Worm (Caenorhabditis elegans) whole organism, young adult: Measurements from ENCODE around the gene C14F11.4.

Experiments used
- C06A6.2 ChIP-seq: fragments of 200-800 bp; sonication (Bioruptor generic); conservative IDR thresholded peaks from 2 replicates; pipeline ENCODE4 v1.3.6; 2022; ENCODE audit warnings: missing genetic modification characterization, missing compliant biosample characterization
- D2030.7 ChIP-seq: fragments of 200-800 bp; sonication (Bioruptor generic); IDR thresholded peaks from 2 replicates; pipeline ENCODE4 v1.3.6; 2022; ENCODE audit warnings: missing genetic modification reagents, missing genetic modification characterization, missing compliant biosample characterization
- F33H1.4 ChIP-seq: fragments of 200-800 bp; sonication (Bioruptor generic); IDR thresholded peaks from 2 replicates; pipeline ENCODE4 v1.3.6; 2022; ENCODE audit warnings: missing genetic modification reagents, missing genetic modification characterization, missing compliant biosample characterization
- F52B5.7 ChIP-seq: sonication (generic microtip); optimal IDR thresholded peaks from 2 replicates; lab custom pipeline; 2016; ENCODE audit warnings: mild to moderate bottlenecking, missing genetic modification characterization, missing compliant biosample characterization
- K11D2.4 ChIP-seq: fragments of 200-800 bp; sonication (Bioruptor generic); IDR thresholded peaks from 2 replicates; pipeline ENCODE4 v1.3.6; 2022; ENCODE audit warnings: missing genetic modification reagents, missing genetic modification characterization, missing compliant biosample characterization
- T26A5.8 ChIP-seq: sonication (generic microtip); optimal IDR thresholded peaks from 2 replicates; lab custom pipeline; 2016; ENCODE audit warnings: missing genetic modification characterization, missing compliant biosample characterization
- Y79H2A.3 ChIP-seq: fragments of 200-800 bp; sonication (Bioruptor generic); conservative IDR thresholded peaks from 2 replicates; pipeline ENCODE4 v1.3.6; 2022; ENCODE audit warnings: missing genetic modification reagents, missing genetic modification characterization, missing compliant biosample characterization
- ZK185.1 ChIP-seq: sonication (generic microtip); optimal IDR thresholded peaks from 2 replicates; lab custom pipeline; 2016; ENCODE audit warnings: mild to moderate bottlenecking, missing genetic modification characterization, missing compliant biosample characterization; ENCODE audit not compliant: poor library complexity, severe bottlenecking
- ama-1 ChIP-seq, 3 experiments: fragments of 150-350 bp in 1 of 3; sonication (generic microtip) in 2 of 3; optimal IDR thresholded peaks; 2 replicates each; lab custom pipeline; 2014 to 2018; ENCODE audit warnings: missing biosample characterization in 2 of 3, missing genetic modification characterization in 2 of 3, missing genetic modification reagents in 2 of 3
- bed-1 ChIP-seq: fragments of 200-800 bp; sonication (Bioruptor generic); IDR thresholded peaks from 2 replicates; pipeline ENCODE4 v1.3.6; 2022; ENCODE audit warnings: missing genetic modification reagents, missing genetic modification characterization, missing compliant biosample characterization
- cebp-1 ChIP-seq, 2 experiments: fragments of 200-800 bp in 1 of 2; sonication (Bioruptor generic) in 1 of 2; sonication (generic microtip) in 1 of 2; IDR thresholded peaks in 1 of 2; optimal IDR thresholded peaks in 1 of 2; 2 replicates each; pipeline versions ENCODE4 v1.3.6 to Lab custom; 2017 to 2022; ENCODE audit warnings: missing compliant biosample characterization in 2 of 2, missing genetic modification characterization in 2 of 2, mild to moderate bottlenecking in 1 of 2, missing genetic modification reagents in 1 of 2, moderate library complexity in 1 of 2
- cebp-2 ChIP-seq: fragments of 200-800 bp; sonication (Bioruptor generic); IDR thresholded peaks from 2 replicates; pipeline ENCODE4 v1.3.6; 2022; ENCODE audit warnings: missing genetic modification characterization, missing compliant biosample characterization
- ceh-58 ChIP-seq: fragments of 200-800 bp; sonication (Bioruptor generic); IDR thresholded peaks from 2 replicates; pipeline ENCODE4 v1.3.6; 2022; ENCODE audit warnings: missing genetic modification characterization, missing compliant biosample characterization
- chd-7 ChIP-seq: sonication (generic microtip); optimal IDR thresholded peaks from 2 replicates; lab custom pipeline; 2016; ENCODE audit warnings: mild to moderate bottlenecking, missing genetic modification characterization, moderate library complexity, missing compliant biosample characterization
- dox-1 ChIP-seq: fragments of 200-800 bp; sonication (Bioruptor generic); IDR thresholded peaks from 2 replicates; pipeline ENCODE4 v1.3.6; 2022; ENCODE audit warnings: missing genetic modification reagents, missing genetic modification characterization, missing compliant biosample characterization
- dpl-1 ChIP-seq: fragments of 150-350 bp; optimal IDR thresholded peaks from 2 replicates; lab custom pipeline; 2014; ENCODE audit warnings: missing biosample characterization, missing genetic modification reagents, missing genetic modification characterization
- efl-1 ChIP-seq: fragments of 150-350 bp; optimal IDR thresholded peaks from 2 replicates; lab custom pipeline; 2014; ENCODE audit warnings: missing biosample characterization, missing genetic modification reagents, missing genetic modification characterization
- egl-44 ChIP-seq: fragments of 200-800 bp; sonication (Bioruptor generic); IDR thresholded peaks from 2 replicates; pipeline ENCODE4 v1.3.6; 2022; ENCODE audit warnings: missing genetic modification reagents, missing genetic modification characterization, missing compliant biosample characterization
- gei-17 ChIP-seq: fragments of 200-800 bp; sonication (Bioruptor generic); optimal IDR thresholded peaks from 2 replicates; lab custom pipeline; 2018; ENCODE audit warnings: mild to moderate bottlenecking, missing genetic modification characterization, missing compliant biosample characterization
- hmg-1.2 ChIP-seq: fragments of 200-800 bp; sonication (Bioruptor generic); IDR thresholded peaks from 2 replicates; pipeline ENCODE4 v1.3.6; 2022; ENCODE audit warnings: missing genetic modification reagents, missing genetic modification characterization, missing compliant biosample characterization
- lag-1 ChIP-seq: fragments of 200-800 bp; sonication (Bioruptor generic); IDR thresholded peaks from 2 replicates; pipeline ENCODE4 v1.3.6; 2022; ENCODE audit warnings: missing genetic modification reagents, missing genetic modification characterization, missing compliant biosample characterization
- let-607 ChIP-seq, 2 experiments: fragments of 200-800 bp in 1 of 2; sonication (Bioruptor generic) in 1 of 2; sonication (generic microtip) in 1 of 2; optimal IDR thresholded peaks; 2 replicates each; lab custom pipeline; 2016 to 2018; ENCODE audit warnings: mild to moderate bottlenecking in 2 of 2, missing compliant biosample characterization in 2 of 2, missing genetic modification characterization in 2 of 2, moderate library complexity in 2 of 2, missing genotype in 1 of 2
- lin-26 ChIP-seq: fragments of 200-800 bp; sonication (Bioruptor generic); IDR thresholded peaks from 2 replicates; pipeline ENCODE4 v1.3.6; 2022; ENCODE audit warnings: missing genetic modification reagents, missing genetic modification characterization, missing compliant biosample characterization
- lin-54 ChIP-seq: fragments of 200-800 bp; sonication (Bioruptor generic); optimal IDR thresholded peaks from 2 replicates; lab custom pipeline; 2018; ENCODE audit warnings: mild to moderate bottlenecking, missing genetic modification characterization, missing compliant biosample characterization
- lsy-27 ChIP-seq: sonication (generic microtip); optimal IDR thresholded peaks from 2 replicates; lab custom pipeline; 2017; ENCODE audit warnings: missing genetic modification characterization, mild to moderate bottlenecking, missing compliant biosample characterization, antibody characterized with exemption, missing genotype, borderline replicate concordance; ENCODE audit not compliant: insufficient read depth
- madf-10 ChIP-seq: sonication (generic microtip); optimal IDR thresholded peaks from 2 replicates; lab custom pipeline; 2016; ENCODE audit warnings: mild to moderate bottlenecking, missing genetic modification characterization, missing compliant biosample characterization
- madf-6 ChIP-seq: fragments of 200-800 bp; sonication (Bioruptor generic); IDR thresholded peaks from 2 replicates; pipeline ENCODE4 v1.3.6; 2022; ENCODE audit warnings: missing genetic modification reagents, missing genetic modification characterization, missing compliant biosample characterization
- mcd-1 ChIP-seq: fragments of 200-800 bp; sonication (Bioruptor generic); IDR thresholded peaks from 2 replicates; pipeline ENCODE4 v1.3.6; 2022; ENCODE audit warnings: missing genetic modification reagents, missing genetic modification characterization, missing compliant biosample characterization
- nhr-179 ChIP-seq: sonication (generic microtip); optimal IDR thresholded peaks from 2 replicates; lab custom pipeline; 2016; ENCODE audit warnings: mild to moderate bottlenecking, missing genetic modification characterization, missing compliant biosample characterization
- nhr-80 ChIP-seq: sonication (generic microtip); optimal IDR thresholded peaks from 2 replicates; lab custom pipeline; 2016; ENCODE audit warnings: missing genetic modification characterization, missing compliant biosample characterization
- rec-8 ChIP-seq, 2 experiments: sonication (generic microtip); optimal IDR thresholded peaks; 2 replicates each; lab custom pipeline; 2016; ENCODE audit warnings: mild to moderate bottlenecking in 2 of 2, missing genetic modification characterization in 2 of 2, missing genetic modification reagents in 2 of 2, missing genotype in 2 of 2, missing biosample characterization in 1 of 2, missing compliant biosample characterization in 1 of 2, moderate library complexity in 1 of 2
- rpc-1 ChIP-seq, 2 experiments: fragments of 150-350 bp in 1 of 2; sonication (generic microtip) in 1 of 2; optimal IDR thresholded peaks; 2 replicates each; lab custom pipeline; 2014 to 2018; ENCODE audit warnings: missing biosample characterization in 1 of 2, missing genetic modification characterization in 1 of 2, missing genetic modification reagents in 1 of 2, missing genotype in 1 of 2
- snpc-4 ChIP-seq, 5 experiments: fragments of 150-350 bp in 1 of 5; sonication (generic microtip) in 4 of 5; optimal IDR thresholded peaks; 2 replicates each; lab custom pipeline; 2014 to 2018; ENCODE audit warnings: missing genetic modification characterization in 5 of 5, missing biosample characterization in 3 of 5, antibody characterized with exemption in 2 of 5, mild to moderate bottlenecking in 2 of 5, missing compliant biosample characterization in 2 of 5, missing genotype in 2 of 5, moderate library complexity in 2 of 5, missing genetic modification reagents in 1 of 5
- sptf-2 ChIP-seq: fragments of 200-800 bp; sonication (Bioruptor generic); optimal IDR thresholded peaks from 2 replicates; lab custom pipeline; 2018; ENCODE audit warnings: mild to moderate bottlenecking, missing genetic modification characterization, missing compliant biosample characterization
- unc-62 ChIP-seq: fragments of 150-350 bp; optimal IDR thresholded peaks from 2 replicates; lab custom pipeline; 2014; ENCODE audit warnings: missing biosample characterization, missing genetic modification reagents, missing genetic modification characterization
- xnd-1 ChIP-seq: sonication (generic microtip); optimal IDR thresholded peaks from 2 replicates; lab custom pipeline; 2016; ENCODE audit warnings: missing genotype, missing genetic modification reagents, missing genetic modification characterization, missing compliant biosample characterization
- zim-3 ChIP-seq: sonication (generic microtip); optimal IDR thresholded peaks from 2 replicates; lab custom pipeline; 2017; ENCODE audit warnings: mild to moderate bottlenecking, missing genetic modification characterization, moderate library complexity, missing compliant biosample characterization
- ztf-22 ChIP-seq: fragments of 200-800 bp; sonication (Bioruptor generic); optimal IDR thresholded peaks from 2 replicates; lab custom pipeline; 2018; ENCODE audit warnings: mild to moderate bottlenecking, missing genetic modification characterization, moderate library complexity, missing compliant biosample characterization
- ztf-26 ChIP-seq: sonication (generic microtip); optimal IDR thresholded peaks from 2 replicates; lab custom pipeline; 2017; ENCODE audit warnings: missing genetic modification characterization, missing compliant biosample characterization
- ztf-6 ChIP-seq: fragments of 200-800 bp; sonication (Bioruptor generic); IDR thresholded peaks from 2 replicates; pipeline ENCODE4 v1.3.6; 2022; ENCODE audit warnings: missing genetic modification reagents, missing genetic modification characterization, missing compliant biosample characterization

C14F11.4 gene

ce11 chrX:6253566-6253898 is 20.7 kb upstream of the C14F11.4 start:
- no peak for TF ChIP-seq cebp-2
- TF ChIP-seq unc-62 (GFP tag; lab: Kevin White, UChicago) = no peak
- TF ChIP-seq snpc-4 (GFP tag; optimal IDR thresholded peaks at IDR 0.05; lab: Kevin White, UChicago) = no peak
- peak in 1 of 4 experiments; percentile 17 for TF ChIP-seq snpc-4 (tag; optimal IDR thresholded peaks at IDR 0.05; lab: Kevin White, UChicago)
- no peak for TF ChIP-seq K11D2.4 (GFP tag; lab: Robert Waterston, UW)
- TF ChIP-seq, all 124 proteins: peak for 1

ce11 chrX:6253160-6253559 is 20.3 kb upstream of the C14F11.4 start:
- no peak for TF ChIP-seq cebp-1 (GFP tag; IDR thresholded peaks at IDR 0.05; lab: Robert Waterston, UW)
- peak; percentile 2 for TF ChIP-seq cebp-1 (tag; optimal IDR thresholded peaks at IDR 0.05; lab: Kevin White, UChicago)
- peak; percentile 67 for TF ChIP-seq ama-1 (optimal IDR thresholded peaks at IDR 0.05; lab: Kevin White, UChicago)
- TF ChIP-seq ama-1 (GFP tag; optimal IDR thresholded peaks at IDR 0.05; lab: Kevin White, UChicago) = no peak
- TF ChIP-seq ceh-58 (GFP tag; lab: Robert Waterston, UW) = no peak
- TF ChIP-seq efl-1 (GFP tag; lab: Kevin White, UChicago) = no peak
- no peak for TF ChIP-seq bed-1 (GFP tag; lab: Robert Waterston, UW)
- TF ChIP-seq Y79H2A.3 = no peak
- peak; percentile 61 for TF ChIP-seq ZK185.1 (tag; lab: Kevin White, UChicago)
- TF ChIP-seq snpc-4 (GFP tag; optimal IDR thresholded peaks at IDR 0.05; lab: Kevin White, UChicago) = no peak
- no peak for TF ChIP-seq snpc-4 (tag; optimal IDR thresholded peaks at IDR 0.05; lab: Kevin White, UChicago)
- no peak for TF ChIP-seq lag-1 (GFP tag; lab: Robert Waterston, UW)
- TF ChIP-seq T26A5.8 (tag; lab: Kevin White, UChicago) = no peak
- TF ChIP-seq D2030.7 = no peak
- peak; percentile 41; the same call in 1 of the 2 replicates for TF ChIP-seq C06A6.2
- TF ChIP-seq egl-44 (GFP tag; lab: Robert Waterston, UW) = no peak
- TF ChIP-seq let-607 (tag; optimal IDR thresholded peaks at IDR 0.05; lab: Kevin White, UChicago) = no peak
- TF ChIP-seq madf-10 (tag; lab: Kevin White, UChicago) = no peak
- TF ChIP-seq F33H1.4 = no peak
- TF ChIP-seq xnd-1 (tag; lab: Kevin White, UChicago) = no peak
- no peak for TF ChIP-seq zim-3 (tag; lab: Kevin White, UChicago)
- no peak for TF ChIP-seq ztf-22 (GFP tag; lab: Kevin White, UChicago)
- no peak for TF ChIP-seq sptf-2
- TF ChIP-seq, all 124 proteins: peak for 4

ce11 chrX:6252752-6253151 is 19.9 kb upstream of the C14F11.4 start:
- TF ChIP-seq madf-6 (GFP tag; lab: Robert Waterston, UW) (no peak), ama-1 (optimal IDR thresholded peaks at IDR 0.05; lab: Kevin White, UChicago) (peak; percentile 30), ama-1 (GFP tag; optimal IDR thresholded peaks at IDR 0.05; lab: Kevin White, UChicago) (no peak), rpc-1 (optimal IDR thresholded peaks at IDR 0.05; lab: Kevin White, UChicago) (no peak), rpc-1 (tag; optimal IDR thresholded peaks at IDR 0.05; lab: Kevin White, UChicago) (no peak)
- TF ChIP-seq, all 124 proteins: peak for 1

ce11 chrX:6251947-6252617 is 19.2 kb upstream of the C14F11.4 start:
- TF ChIP-seq rec-8 (tag; optimal IDR thresholded peaks at IDR 0.05; lab: Kevin White, UChicago) = no peak
- peak; percentile 3 for TF ChIP-seq nhr-80 (tag; lab: Kevin White, UChicago)
- TF ChIP-seq ztf-26 (tag; lab: Kevin White, UChicago) = peak; percentile 54
- peak; percentile 45 for TF ChIP-seq zim-3 (tag; lab: Kevin White, UChicago)
- peak; percentile 49; the same call in 1 of the 2 replicates for TF ChIP-seq lin-26
- peak; percentile 36; the same call in 1 of the 2 replicates for TF ChIP-seq dox-1 (GFP tag; lab: Robert Waterston, UW)
- TF ChIP-seq dpl-1 (GFP tag; lab: Kevin White, UChicago) = no peak
- peak; percentile 34 for TF ChIP-seq F52B5.7 (tag; lab: Kevin White, UChicago)
- TF ChIP-seq gei-17 (GFP tag; lab: Kevin White, UChicago) = peak; percentile 66
- TF ChIP-seq ztf-22 (GFP tag; lab: Kevin White, UChicago) = peak; percentile 26
- TF ChIP-seq lin-54 (GFP tag; lab: Kevin White, UChicago) = no peak
- no peak for TF ChIP-seq lsy-27 (tag; lab: Kevin White, UChicago)
- TF ChIP-seq Y79H2A.3 = no peak
- peak; percentile 98 for TF ChIP-seq ama-1 (optimal IDR thresholded peaks at IDR 0.05; lab: Kevin White, UChicago)
- TF ChIP-seq ama-1 (GFP tag; optimal IDR thresholded peaks at IDR 0.05; lab: Kevin White, UChicago) = peak in 1 of 2 experiments; percentile 34
- peak; percentile 36 for TF ChIP-seq hmg-1.2 (GFP tag; lab: Robert Waterston, UW)
- TF ChIP-seq ztf-6 (GFP tag; lab: Robert Waterston, UW) = no peak
- TF ChIP-seq nhr-179 (tag; lab: Kevin White, UChicago) = no peak
- TF ChIP-seq mcd-1 (GFP tag; lab: Robert Waterston, UW) = peak; percentile 33
- TF ChIP-seq chd-7 (tag; lab: Kevin White, UChicago) = peak; percentile 30
